Fruit fly (Drosophila melanogaster): ENCODE measurements around the gene Ada.

Ada gene

dm6 chr3R:9019689-9020138 is 45.3 kb upstream of the Ada start, which contains the start of gene tgo (continued):
- TF ChIP-seq bcd (GFP tag; optimal IDR thresholded peaks at IDR 0.05) (no peak), CG11085 (GFP tag; IDR thresholded peaks at IDR 0.05) (no peak), Hand (GFP tag; optimal IDR thresholded peaks at IDR 0.05) (no peak), gcm2 (GFP tag; optimal IDR thresholded peaks at IDR 0.05) (no peak), CG3065 (GFP tag; optimal IDR thresholded peaks at IDR 0.05) (no peak), stwl (tag; optimal IDR thresholded peaks at IDR 0.05) (peak; percentile 71), da (GFP tag; optimal IDR thresholded peaks at IDR 0.05) (no peak), az2 (GFP tag; optimal IDR thresholded peaks at IDR 0.05) (no peak), CG1832 (GFP tag; optimal IDR thresholded peaks at IDR 0.05) (no peak), nom (GFP tag; optimal IDR thresholded peaks at IDR 0.05) (no peak), CG8359 (GFP tag; optimal IDR thresholded peaks at IDR 0.05; ENCODE audit: borderline replicate concordance) (no peak), CG12659 (GFP tag; optimal IDR thresholded peaks at IDR 0.05) (peak; percentile 69), lilli (GFP tag; optimal IDR thresholded peaks at IDR 0.05) (no peak), her (GFP tag; optimal IDR thresholded peaks at IDR 0.05) (no peak), CG3726 (GFP tag; IDR thresholded peaks at IDR 0.05) (no peak), CTCF (GFP tag; optimal IDR thresholded peaks at IDR 0.05) (peak; percentile 42), Dll (GFP tag; IDR thresholded peaks at IDR 0.05; ENCODE audit: partially characterized antibody) (0 out of 4 replicates have a peak, but pooled peaks have one; percentile 58), MBD-R2 (GFP tag; IDR thresholded peaks at IDR 0.05) (peak; percentile 48), pita (GFP tag; optimal IDR thresholded peaks at IDR 0.05) (no peak), Sin3A (optimal IDR thresholded peaks at IDR 0.05) (peak; percentile 65), CG4282 (GFP tag; optimal IDR thresholded peaks at IDR 0.05) (no peak), CG43689 (GFP tag; IDR thresholded peaks at IDR 0.05) (no peak), CG3847 (GFP tag; IDR thresholded peaks at IDR 0.05) (peak; percentile 59; the same call in 1 of the 2 replicates), ash1 (GFP tag; optimal IDR thresholded peaks at IDR 0.05) (no peak), CG15696 (tag; optimal IDR thresholded peaks at IDR 0.05) (no peak), lov (optimal IDR thresholded peaks at IDR 0.05) (no peak), lov (GFP tag; IDR thresholded peaks at IDR 0.05) (no peak), Chrac-16 (GFP tag; optimal IDR thresholded peaks at IDR 0.05) (no peak), nerfin-2 (GFP tag; IDR thresholded peaks at IDR 0.05; ENCODE audit: partially characterized antibody) (no peak), Bteb2 (GFP tag; optimal IDR thresholded peaks at IDR 0.05) (no peak), Sry-δ (GFP tag; optimal IDR thresholded peaks at IDR 0.05) (peak; percentile 60), cato (GFP tag; optimal IDR thresholded peaks at IDR 0.05; ENCODE audit: borderline replicate concordance) (no peak), HmgZ (tag; optimal IDR thresholded peaks at IDR 0.05) (peak; percentile 85), ranshi (GFP tag; IDR thresholded peaks at IDR 0.05) (no peak), CG32772 (GFP tag; IDR thresholded peaks at IDR 0.05) (no peak), CG17802 (tag; optimal IDR thresholded peaks at IDR 0.05) (no peak), bab2 (GFP tag; optimal IDR thresholded peaks at IDR 0.05) (no peak)

DNA sequence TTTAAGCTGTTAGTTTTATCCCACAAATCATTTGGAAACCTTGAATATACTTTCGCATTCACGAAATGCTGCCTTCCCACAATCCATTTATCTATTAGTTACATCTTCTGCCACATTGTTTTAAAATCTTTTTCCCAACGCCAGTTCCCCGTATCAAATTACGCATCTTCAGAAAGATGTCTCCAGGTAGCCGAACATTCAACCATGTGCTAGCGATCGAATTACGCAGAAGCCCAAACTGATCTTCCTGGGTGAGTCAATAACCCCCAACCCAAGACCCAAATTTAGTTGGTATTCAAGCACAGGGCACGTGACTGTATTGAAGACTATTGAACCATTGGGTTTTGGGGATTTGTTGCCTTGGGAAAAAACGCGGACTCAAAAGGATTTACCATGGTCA is 41.0 kb upstream of the Ada start:
- TF ChIP-seq pros (GFP tag; optimal IDR thresholded peaks at IDR 0.05), result peak; percentile 96
- TF ChIP-seq CG2199 (GFP tag; IDR thresholded peaks at IDR 0.05), result 0 out of 3 replicates have a peak, but pooled peaks have one; percentile 26
- no peak for TF ChIP-seq ems (GFP tag; optimal IDR thresholded peaks at IDR 0.05)
- no peak for TF ChIP-seq crc (GFP tag; optimal IDR thresholded peaks at IDR 0.05)
- TF ChIP-seq Six4 (GFP tag; optimal IDR thresholded peaks at IDR 0.05), result peak; percentile 12
- TF ChIP-seq CG10366 (GFP tag; IDR thresholded peaks at IDR 0.05), result no peak
- TF ChIP-seq az2 (GFP tag; optimal IDR thresholded peaks at IDR 0.05), result no peak
- TF ChIP-seq jumu (GFP tag; optimal IDR thresholded peaks at IDR 0.05), result no peak
- TF ChIP-seq wor (GFP tag; IDR thresholded peaks at IDR 0.05), result no peak
- TF ChIP-seq Asciz (GFP tag; optimal IDR thresholded peaks at IDR 0.05), result no peak
- peak; percentile 34 for TF ChIP-seq HLHmδ (GFP tag; optimal IDR thresholded peaks at IDR 0.05)
- no peak for TF ChIP-seq CG8388 (GFP tag; optimal IDR thresholded peaks at IDR 0.05)
- no peak for TF ChIP-seq ara (GFP tag; IDR thresholded peaks at IDR 0.05)
- TF ChIP-seq CG18476 (GFP tag; optimal IDR thresholded peaks at IDR 0.05), result no peak
- TF ChIP-seq CG6813 (GFP tag; optimal IDR thresholded peaks at IDR 0.05), result no peak
- TF ChIP-seq CG8944 (GFP tag; optimal IDR thresholded peaks at IDR 0.05), result no peak
- TF ChIP-seq CG34376 (GFP tag; optimal IDR thresholded peaks at IDR 0.05), result no peak
- no peak for TF ChIP-seq Antp (GFP tag; optimal IDR thresholded peaks at IDR 0.05)
- no peak for TF ChIP-seq CG18619 (GFP tag; optimal IDR thresholded peaks at IDR 0.05)
